Worm (Caenorhabditis elegans) whole organism, mixed stage, embryonic: Measurements from ENCODE around the gene hil-4.
"Not testable (repeated sequence)": the region's sequence is repeated elsewhere in the genome, so short reads cannot be mapped to it uniquely, and the experiment has no call there.

Source experiments
- M03D4.4 ChIP-seq: sonication (generic microtip); optimal IDR thresholded peaks from 2 replicates; lab custom pipeline; 2017; ENCODE audit warnings: mild to moderate bottlenecking, missing genetic modification characterization, missing compliant biosample characterization
- bed-3 ChIP-seq: fragments of 200-800 bp; sonication (Bioruptor generic); optimal IDR thresholded peaks from 3 replicates; lab custom pipeline; 2018; ENCODE audit warnings: mild to moderate bottlenecking, missing genetic modification characterization, moderate library complexity, missing compliant biosample characterization
- blmp-1 ChIP-seq: fragments of 150-350 bp; optimal IDR thresholded peaks from 2 replicates; lab custom pipeline; 2014; ENCODE audit warnings: missing biosample characterization, missing genetic modification characterization
- ceh-39 ChIP-seq: fragments of 150-350 bp; optimal IDR thresholded peaks from 2 replicates; lab custom pipeline; 2014; ENCODE audit warnings: missing biosample characterization, missing genetic modification characterization
- ceh-43 ChIP-seq: fragments of 200-800 bp; sonication (Bioruptor generic); optimal IDR thresholded peaks from 2 replicates; lab custom pipeline; 2018; ENCODE audit warnings: mild to moderate bottlenecking, missing genetic modification characterization, moderate library complexity, missing compliant biosample characterization
- ces-1 ChIP-seq: fragments of 150-350 bp; optimal IDR thresholded peaks from 2 replicates; lab custom pipeline; 2014; ENCODE audit warnings: missing biosample characterization, missing genetic modification reagents, missing genetic modification characterization
- cnd-1 ChIP-seq: fragments of 200-800 bp; sonication (Bioruptor generic); optimal IDR thresholded peaks from 2 replicates; lab custom pipeline; 2018; ENCODE audit warnings: mild to moderate bottlenecking, missing genetic modification characterization, missing compliant biosample characterization
- drap-1 ChIP-seq: fragments of 200-800 bp; sonication (Bioruptor generic); optimal IDR thresholded peaks from 3 replicates; lab custom pipeline; 2018; ENCODE audit warnings: mild to moderate bottlenecking, missing genetic modification characterization, missing compliant biosample characterization
- elt-1 ChIP-seq: sonication (generic microtip); optimal IDR thresholded peaks from 2 replicates; lab custom pipeline; 2017; ENCODE audit warnings: missing genetic modification characterization, mild to moderate bottlenecking, missing compliant biosample characterization, antibody characterized with exemption, moderate library complexity, borderline replicate concordance; ENCODE audit not compliant: insufficient read depth
- elt-3 ChIP-seq: fragments of 150-350 bp; optimal IDR thresholded peaks from 2 replicates; lab custom pipeline; 2014; ENCODE audit warnings: missing biosample characterization, missing genetic modification characterization
- flh-1 ChIP-seq: fragments of 200-800 bp; sonication (Bioruptor generic); optimal IDR thresholded peaks from 2 replicates; lab custom pipeline; 2018; ENCODE audit warnings: mild to moderate bottlenecking, missing genetic modification characterization, moderate library complexity, missing compliant biosample characterization
- ham-2 ChIP-seq: fragments of 200-800 bp; sonication (Bioruptor generic); optimal IDR thresholded peaks from 2 replicates; lab custom pipeline; 2018; ENCODE audit warnings: mild to moderate bottlenecking, missing genetic modification characterization, missing compliant biosample characterization
- hlh-1 ChIP-seq: fragments of 150-350 bp; optimal IDR thresholded peaks from 2 replicates; lab custom pipeline; 2014; ENCODE audit warnings: missing biosample characterization, missing genetic modification reagents, missing genetic modification characterization
- lin-13 ChIP-seq: fragments of 150-350 bp; optimal IDR thresholded peaks from 2 replicates; lab custom pipeline; 2014; ENCODE audit warnings: missing biosample characterization, missing genetic modification characterization
- lsy-2 ChIP-seq: fragments of 150-350 bp; optimal IDR thresholded peaks from 2 replicates; lab custom pipeline; 2014; ENCODE audit warnings: missing biosample characterization, missing genetic modification characterization
- mab-5 ChIP-seq: fragments of 150-350 bp; optimal IDR thresholded peaks from 2 replicates; lab custom pipeline; 2014; ENCODE audit warnings: missing biosample characterization, missing genetic modification characterization
- mep-1 ChIP-seq: fragments of 150-350 bp; optimal IDR thresholded peaks from 2 replicates; lab custom pipeline; 2017; ENCODE audit warnings: missing biosample characterization, missing genetic modification reagents, missing genetic modification characterization, inconsistent platforms
- mls-2 ChIP-seq: sonication (generic microtip); optimal IDR thresholded peaks from 2 replicates; lab custom pipeline; 2016; ENCODE audit warnings: mild to moderate bottlenecking, missing genetic modification characterization, moderate library complexity, missing compliant biosample characterization
- nhr-12 ChIP-seq: fragments of 150-350 bp; optimal IDR thresholded peaks from 2 replicates; lab custom pipeline; 2014; ENCODE audit warnings: missing biosample characterization, missing genetic modification characterization
- nhr-2 ChIP-seq: fragments of 150-350 bp; optimal IDR thresholded peaks from 2 replicates; lab custom pipeline; 2014; ENCODE audit warnings: missing biosample characterization, missing genetic modification characterization
- nhr-237 ChIP-seq: fragments of 150-350 bp; optimal IDR thresholded peaks from 2 replicates; lab custom pipeline; 2014; ENCODE audit warnings: missing biosample characterization, missing genetic modification characterization
- nhr-28 ChIP-seq: fragments of 150-350 bp; optimal IDR thresholded peaks from 2 replicates; lab custom pipeline; 2014; ENCODE audit warnings: missing biosample characterization, missing genetic modification characterization
- nhr-76 ChIP-seq: sonication (generic microtip); optimal IDR thresholded peaks from 2 replicates; lab custom pipeline; 2017; ENCODE audit warnings: missing biosample characterization, missing genetic modification characterization
- pha-4 ChIP-seq: fragments of 150-350 bp; optimal IDR thresholded peaks from 2 replicates; lab custom pipeline; 2018; ENCODE audit warnings: missing biosample characterization, missing genetic modification reagents, missing genetic modification characterization
- sem-2 ChIP-seq: fragments of 200-800 bp; sonication (Bioruptor generic); optimal IDR thresholded peaks from 2 replicates; lab custom pipeline; 2018; ENCODE audit warnings: mild to moderate bottlenecking, missing genetic modification characterization, missing compliant biosample characterization
- snpc-4 ChIP-seq: fragments of 150-350 bp; optimal IDR thresholded peaks from 2 replicates; lab custom pipeline; 2014; ENCODE audit warnings: missing biosample characterization, missing genetic modification characterization
- sptf-1 ChIP-seq: sonication (generic microtip); optimal IDR thresholded peaks from 2 replicates; lab custom pipeline; 2017; ENCODE audit warnings: mild to moderate bottlenecking, missing genetic modification characterization, moderate library complexity, missing compliant biosample characterization
- tbx-8 ChIP-seq: fragments of 200-800 bp; sonication (Bioruptor generic); optimal IDR thresholded peaks from 2 replicates; lab custom pipeline; 2018; ENCODE audit warnings: mild to moderate bottlenecking, missing genetic modification characterization, moderate library complexity, missing compliant biosample characterization
- unc-120 ChIP-seq: sonication (generic microtip); optimal IDR thresholded peaks from 2 replicates; lab custom pipeline; 2017; ENCODE audit warnings: missing genetic modification characterization, missing compliant biosample characterization; ENCODE audit not compliant: poor library complexity, severe bottlenecking
- unc-39 ChIP-seq: fragments of 150-350 bp; optimal IDR thresholded peaks from 2 replicates; lab custom pipeline; 2014; ENCODE audit warnings: missing biosample characterization, missing genetic modification characterization
- unc-62 ChIP-seq: fragments of 150-350 bp; optimal IDR thresholded peaks from 2 replicates; lab custom pipeline; 2014; ENCODE audit warnings: missing biosample characterization, missing genetic modification reagents, missing genetic modification characterization
- zip-8 ChIP-seq: fragments of 150-350 bp; optimal IDR thresholded peaks from 2 replicates; lab custom pipeline; 2014; ENCODE audit warnings: missing biosample characterization, missing genetic modification characterization
- ztf-11 ChIP-seq: fragments of 150-350 bp; optimal IDR thresholded peaks from 2 replicates; lab custom pipeline; 2014; ENCODE audit warnings: missing biosample characterization, missing genetic modification characterization

hil-4 gene

DNA sequence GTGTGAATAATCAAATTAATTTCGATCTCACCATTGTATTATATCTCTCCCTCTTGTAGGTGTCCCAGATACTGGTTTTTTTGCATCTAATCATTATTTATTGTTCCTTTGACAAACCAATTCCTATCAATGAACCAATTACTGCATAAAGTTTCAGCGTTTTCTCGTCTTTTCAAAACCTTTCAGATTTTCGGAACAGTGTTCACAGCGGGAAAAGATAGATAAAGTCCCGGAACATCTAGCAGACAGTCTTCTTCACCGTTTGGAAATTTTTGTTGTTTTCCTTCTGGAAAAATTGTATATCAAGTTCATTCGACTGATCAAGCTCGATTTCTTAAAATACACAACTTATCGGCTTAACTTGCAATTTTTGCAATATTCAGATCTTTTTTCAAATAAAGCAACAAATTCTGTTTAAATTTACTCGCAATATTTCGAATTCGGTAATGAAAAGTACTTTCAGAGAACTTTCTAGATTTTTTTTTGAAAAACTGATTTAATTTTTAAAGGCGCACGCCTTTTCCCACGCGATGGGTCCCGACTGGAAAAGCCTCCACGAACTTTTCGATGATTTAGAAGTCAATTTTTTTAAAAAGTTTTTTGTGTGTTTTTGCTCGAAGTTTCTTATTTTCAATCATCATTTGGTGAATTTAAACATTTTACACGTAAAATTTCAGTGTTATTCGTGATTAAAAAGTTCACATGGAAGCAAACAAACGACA is 1.4 kb downstream of the hil-4 start, which contains the start of gene pgl-3:
Gene pgl-3, plus strand, starts transcription at position 672 of the 722 bp plus-strand sequence.
- no peak for TF ChIP-seq nhr-76 (tag; lab: Kevin White, UChicago)
- TF ChIP-seq mep-1 (tag; lab: Kevin White, UChicago): no peak
- TF ChIP-seq hlh-1 (tag; lab: Kevin White, UChicago): no peak
- no peak for TF ChIP-seq nhr-237
- no peak for TF ChIP-seq elt-3 (tag; lab: Kevin White, UChicago)
- no peak for TF ChIP-seq mls-2
- TF ChIP-seq, all 35 proteins: peak for 0

DNA sequence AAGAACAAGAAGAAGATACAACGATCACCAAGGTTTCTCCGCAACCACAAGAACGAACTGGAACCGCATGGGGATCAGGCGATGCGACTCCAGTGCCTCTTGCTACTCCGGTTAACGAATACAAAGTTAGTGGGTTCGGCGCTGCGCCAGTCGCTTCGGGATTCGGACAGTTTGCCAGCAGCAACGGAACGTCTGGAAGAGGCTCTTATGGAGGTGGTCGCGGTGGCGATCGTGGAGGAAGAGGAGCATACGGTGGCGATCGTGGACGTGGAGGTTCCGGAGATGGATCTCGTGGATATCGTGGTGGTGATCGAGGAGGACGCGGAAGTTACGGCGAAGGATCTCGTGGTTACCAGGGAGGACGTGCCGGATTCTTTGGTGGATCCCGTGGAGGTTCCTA is 3.9 kb downstream of the hil-4 start:
- no peak for TF ChIP-seq mls-2
- TF ChIP-seq nhr-28: no peak
- TF ChIP-seq nhr-237: no peak
- no peak for TF ChIP-seq flh-1 (GFP tag; lab: Kevin White, UChicago)
- no peak for TF ChIP-seq sem-2 (GFP tag; lab: Kevin White, UChicago)
- TF ChIP-seq sptf-1 (tag; lab: Kevin White, UChicago): no peak
- TF ChIP-seq mep-1 (tag; lab: Kevin White, UChicago): no peak
- no peak for TF ChIP-seq bed-3
- no peak for TF ChIP-seq elt-3 (tag; lab: Kevin White, UChicago)
- no peak for TF ChIP-seq unc-39
- no peak for TF ChIP-seq lsy-2 (tag; lab: Kevin White, UChicago)
- TF ChIP-seq snpc-4 (tag; lab: Kevin White, UChicago): no peak
- no peak for TF ChIP-seq ztf-11
- TF ChIP-seq unc-120 (tag; lab: Kevin White, UChicago): no peak
- no peak for TF ChIP-seq unc-62 (GFP tag; lab: Kevin White, UChicago)

DNA sequence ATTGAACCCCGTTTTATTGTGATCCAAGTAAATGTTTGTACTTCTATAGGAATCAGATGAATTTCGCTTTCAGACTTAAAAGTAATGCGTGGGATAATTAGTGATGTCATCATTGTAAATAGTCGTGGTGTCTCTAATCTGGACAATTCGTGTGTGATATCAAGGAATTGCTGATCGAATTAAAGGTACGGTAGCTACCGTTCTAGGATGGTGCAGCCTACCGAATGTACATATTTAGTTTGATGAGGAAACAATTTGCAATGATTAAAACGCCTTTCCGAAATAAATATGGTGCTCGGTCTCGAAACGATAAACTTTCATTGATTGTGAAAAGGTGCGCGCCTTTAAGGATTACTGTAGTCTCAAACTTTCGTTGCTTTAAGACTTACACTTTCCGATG is 4.4 kb downstream of the hil-4 start:
- no peak for TF ChIP-seq elt-3 (tag; lab: Kevin White, UChicago)
- no peak for TF ChIP-seq ham-2 (GFP tag; lab: Kevin White, UChicago)
- no peak for TF ChIP-seq M03D4.4
- no peak for TF ChIP-seq sem-2 (GFP tag; lab: Kevin White, UChicago)
- no peak for TF ChIP-seq drap-1
- TF ChIP-seq ceh-43 (GFP tag; lab: Kevin White, UChicago): no peak

DNA sequence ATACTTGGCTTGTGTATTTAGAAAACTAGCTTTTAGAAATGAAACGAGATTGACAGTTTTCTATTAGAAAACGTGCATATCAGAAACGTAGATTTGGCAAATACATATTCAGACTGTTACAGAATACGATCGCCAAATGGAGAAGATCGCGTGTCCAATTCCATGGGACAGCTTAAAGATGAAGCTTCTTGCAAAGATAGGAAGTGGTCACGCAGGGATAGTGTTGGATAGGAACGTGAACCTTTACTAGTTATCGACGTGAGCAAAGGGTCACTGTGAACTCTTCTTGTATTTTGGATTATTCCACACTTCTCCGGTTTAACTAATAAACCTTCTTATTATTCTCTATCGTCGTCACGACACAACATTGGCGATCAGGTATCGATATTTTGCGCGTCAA is 6.6 kb downstream of the hil-4 start, which contains the start of gene bgnt-1.4:
Gene bgnt-1.4, plus strand, starts transcription at position 301 of the 400 bp plus-strand sequence.
- TF ChIP-seq nhr-2; hlh-1 (tag; lab: Kevin White, UChicago); lin-13 (tag; lab: Kevin White, UChicago): not testable (repeated sequence)
- TF ChIP-seq, all 35 proteins: peak for 0; not testable (repeated sequence) for 35

- no peak for TF ChIP-seq hlh-1 (tag; lab: Kevin White, UChicago)
- TF ChIP-seq mab-5 (tag; lab: Kevin White, UChicago): no peak
- TF ChIP-seq snpc-4 (tag; lab: Kevin White, UChicago): no peak
- no peak for TF ChIP-seq unc-62 (GFP tag; lab: Kevin White, UChicago)
- no peak for TF ChIP-seq mls-2
- no peak for TF ChIP-seq drap-1
- no peak for TF ChIP-seq lin-13 (tag; lab: Kevin White, UChicago)
- no peak for TF ChIP-seq flh-1 (GFP tag; lab: Kevin White, UChicago)
- TF ChIP-seq M03D4.4: no peak
- no peak for TF ChIP-seq zip-8 (tag; lab: Kevin White, UChicago)
- TF ChIP-seq tbx-8 (GFP tag; lab: Kevin White, UChicago): no peak
- TF ChIP-seq unc-39: no peak
- TF ChIP-seq pha-4 (tag; lab: Kevin White, UChicago): no peak
- no peak for TF ChIP-seq ztf-11
- no peak for TF ChIP-seq nhr-12 (tag; lab: Kevin White, UChicago)
- TF ChIP-seq, all 35 proteins: peak for 0
Observed at ce11 chrV:4766501-4766900, 12.4 kb downstream of the hil-4 start, which contains the start of gene C18G1.8. C18G1.8 (minus strand) TSS chrV:4766601.

- TF ChIP-seq blmp-1 (tag; lab: Kevin White, UChicago) (no peak), mep-1 (tag; lab: Kevin White, UChicago) (no peak), mls-2 (no peak), nhr-76 (tag; lab: Kevin White, UChicago) (no peak), unc-62 (GFP tag; lab: Kevin White, UChicago) (no peak), sptf-1 (tag; lab: Kevin White, UChicago) (no peak), flh-1 (GFP tag; lab: Kevin White, UChicago) (no peak), bed-3 (no peak), elt-3 (tag; lab: Kevin White, UChicago) (no peak), nhr-237 (no peak), ceh-39 (no peak), elt-1 (tag; lab: Kevin White, UChicago) (no peak), M03D4.4 (no peak), ceh-43 (GFP tag; lab: Kevin White, UChicago) (no peak), ces-1 (no peak), cnd-1 (tag; lab: Kevin White, UChicago) (no peak), zip-8 (tag; lab: Kevin White, UChicago) (no peak), hlh-1 (tag; lab: Kevin White, UChicago) (no peak), lsy-2 (tag; lab: Kevin White, UChicago) (no peak)
Observed at ce11 chrV:4769633-4770032, 15.5 kb downstream of the hil-4 start, which contains the start of gene C18G1.9. C18G1.9 (minus strand) TSS chrV:4769733.
